Worm (Caenorhabditis elegans) whole organism, late embryonic: ENCODE measurements around the gene cbs-2.

Experiments used
- T23F11.4 ChIP-seq: fragments of 200-800 bp; sonication (Bioruptor generic); optimal IDR thresholded peaks from 2 replicates; lab custom pipeline; 2018; ENCODE audit warnings: mild to moderate bottlenecking, missing genetic modification characterization, missing compliant biosample characterization
- Y22D7AL.16 ChIP-seq: sonication (generic microtip); optimal IDR thresholded peaks from 2 replicates; lab custom pipeline; 2016; ENCODE audit warnings: missing genetic modification characterization, missing compliant biosample characterization
- eyg-1 ChIP-seq: sonication (generic microtip); optimal IDR thresholded peaks from 2 replicates; lab custom pipeline; 2016; ENCODE audit warnings: missing genotype, missing genetic modification characterization, missing compliant biosample characterization
- fkh-10 ChIP-seq: fragments of 150-350 bp; optimal IDR thresholded peaks from 2 replicates; lab custom pipeline; 2014; ENCODE audit warnings: missing biosample characterization, missing genetic modification reagents, missing genetic modification characterization
- hlh-6 ChIP-seq: sonication (generic microtip); optimal IDR thresholded peaks from 2 replicates; lab custom pipeline; 2016; ENCODE audit warnings: missing genotype, missing genetic modification characterization, missing compliant biosample characterization
- nhr-232 ChIP-seq: sonication (generic microtip); optimal IDR thresholded peaks from 2 replicates; lab custom pipeline; 2016; ENCODE audit warnings: missing genetic modification characterization, missing compliant biosample characterization
- pat-9 ChIP-seq: fragments of 200-800 bp; sonication (Bioruptor generic); optimal IDR thresholded peaks from 2 replicates; lab custom pipeline; 2018; ENCODE audit warnings: mild to moderate bottlenecking, missing genetic modification characterization, moderate library complexity, missing compliant biosample characterization
- pqm-1 ChIP-seq: sonication (generic microtip); optimal IDR thresholded peaks from 2 replicates; lab custom pipeline; 2016; ENCODE audit warnings: missing genetic modification characterization, missing compliant biosample characterization
- sox-2 ChIP-seq: fragments of 200-800 bp; sonication (Bioruptor generic); IDR thresholded peaks from 2 replicates; pipeline ENCODE4 v1.3.6; 2022; ENCODE audit warnings: missing genetic modification reagents, missing genetic modification characterization, missing compliant biosample characterization
- unc-3 ChIP-seq, 2 experiments: fragments of 200-800 bp in 1 of 2; sonication (Bioruptor generic) in 1 of 2; sonication (generic microtip) in 1 of 2; conservative IDR thresholded peaks in 1 of 2; optimal IDR thresholded peaks in 1 of 2; 2 replicates each; pipeline versions ENCODE4 v1.3.6 to Lab custom; 2016 to 2022; ENCODE audit warnings: missing compliant biosample characterization in 2 of 2, missing genetic modification characterization in 2 of 2, missing genetic modification reagents in 1 of 2

- TF ChIP-seq fkh-10 (GFP tag; lab: Kevin White, UChicago) (no peak), pqm-1 (tag; lab: Kevin White, UChicago) (no peak), nhr-232 (tag; lab: Kevin White, UChicago) (no peak), Y22D7AL.16 (tag; lab: Kevin White, UChicago) (no peak), sox-2 (GFP tag; lab: Robert Waterston, UW) (no peak), pat-9 (tag; lab: Kevin White, UChicago) (no peak), T23F11.4 (no peak), eyg-1 (tag; lab: Kevin White, UChicago) (no peak), unc-3 (GFP tag; conservative IDR thresholded peaks at IDR 0.05; lab: Robert Waterston, UW) (no peak), unc-3 (tag; optimal IDR thresholded peaks at IDR 0.05; lab: Kevin White, UChicago) (no peak), hlh-6 (tag; lab: Kevin White, UChicago) (no peak)
These were observed 32.8 kb downstream of the cbs-2 start for ce11 chrII:2190522-2190921.
